Fruit fly (Drosophila melanogaster) whole organism, embryonic: ENCODE measurements around the gene Eig71Ea.

ENCODE experiments used
- CG10267 ChIP-seq: fragments of 200-800 bp; sonication (Bioruptor generic); optimal IDR thresholded peaks from 2 replicates; lab custom pipeline; 2018; ENCODE audit warnings: missing biosample characterization, mild to moderate bottlenecking, missing genetic modification characterization, moderate library complexity
- CG10565 ChIP-seq: fragments of 200-800 bp; sonication (Bioruptor generic); optimal IDR thresholded peaks from 3 replicates; lab custom pipeline; 2016; ENCODE audit warnings: missing biosample characterization, mild to moderate bottlenecking, missing genetic modification characterization
- CG10654 ChIP-seq: fragments of 200-800 bp; sonication (Bioruptor generic); optimal IDR thresholded peaks from 2 replicates; lab custom pipeline; 2016; ENCODE audit warnings: missing biosample characterization, missing genetic modification characterization
- CG12299 ChIP-seq: fragments of 200-800 bp; sonication (Bioruptor generic); optimal IDR thresholded peaks from 2 replicates; lab custom pipeline; 2018; ENCODE audit warnings: missing biosample characterization, mild to moderate bottlenecking, missing genetic modification characterization
- CG13775 ChIP-seq: fragments of 200-800 bp; sonication (Bioruptor generic); optimal IDR thresholded peaks from 3 replicates; lab custom pipeline; 2017; ENCODE audit warnings: missing biosample characterization, mild to moderate bottlenecking, missing genetic modification characterization
- CG15479 ChIP-seq: fragments of 200-800 bp; sonication (Bioruptor generic); optimal IDR thresholded peaks from 3 replicates; lab custom pipeline; 2019; ENCODE audit warnings: missing biosample characterization, mild to moderate bottlenecking, missing genetic modification characterization, moderate library complexity
- CG16813 ChIP-seq: fragments of 200-800 bp; sonication (Bioruptor generic); IDR thresholded peaks from 3 replicates; pipeline ENCODE4 v1.3.6; 2022; ENCODE audit warnings: missing biosample characterization, missing genetic modification characterization; ENCODE audit not compliant: partially characterized antibody
- CG34224 ChIP-seq: fragments of 200-800 bp; sonication (Bioruptor generic); IDR thresholded peaks from 3 replicates; pipeline ENCODE4 v1.3.6; 2022; ENCODE audit warnings: missing biosample characterization, missing genetic modification characterization; ENCODE audit not compliant: partially characterized antibody
- CG3838 ChIP-seq: fragments of 200-800 bp; sonication (Bioruptor generic); optimal IDR thresholded peaks from 3 replicates; lab custom pipeline; 2016; ENCODE audit warnings: missing biosample characterization, missing genetic modification characterization
- CG3847 ChIP-seq: fragments of 200-800 bp; sonication (Bioruptor generic); IDR thresholded peaks from 2 replicates; pipeline ENCODE4 v1.3.6; 2022; ENCODE audit warnings: missing biosample characterization, missing genetic modification characterization
- CG4424 ChIP-seq: fragments of 200-800 bp; sonication (Bioruptor generic); optimal IDR thresholded peaks from 3 replicates; lab custom pipeline; 2016; ENCODE audit warnings: missing biosample characterization, missing genetic modification characterization
- CG4707 ChIP-seq: fragments of 200-800 bp; sonication (Bioruptor generic); optimal IDR thresholded peaks from 2 replicates; lab custom pipeline; 2018; ENCODE audit warnings: missing biosample characterization, mild to moderate bottlenecking, missing genetic modification characterization, moderate library complexity
- CG6254 ChIP-seq: fragments of 200-800 bp; sonication (Bioruptor generic); optimal IDR thresholded peaks from 3 replicates; lab custom pipeline; 2017; ENCODE audit warnings: mild to moderate bottlenecking, missing biosample characterization, missing genetic modification reagents, missing genetic modification characterization
- CG6689 ChIP-seq: fragments of 200-800 bp; sonication (Bioruptor generic); IDR thresholded peaks from 2 replicates; pipeline ENCODE4 v1.3.6; 2022; ENCODE audit warnings: missing biosample characterization, missing genetic modification characterization
- CG7786 ChIP-seq: fragments of 200-800 bp; sonication (Bioruptor generic); optimal IDR thresholded peaks from 2 replicates; lab custom pipeline; 2016; ENCODE audit warnings: missing biosample characterization, missing genetic modification characterization
- CG7928 ChIP-seq: fragments of 200-800 bp; sonication (Bioruptor generic); optimal IDR thresholded peaks from 2 replicates; lab custom pipeline; 2017; ENCODE audit warnings: missing biosample characterization, mild to moderate bottlenecking, missing genetic modification characterization
- CG8765 ChIP-seq: fragments of 200-800 bp; sonication (Bioruptor generic); IDR thresholded peaks from 2 replicates; pipeline ENCODE4 v1.3.6; 2022; ENCODE audit warnings: missing biosample characterization, missing genetic modification characterization
- Drgx ChIP-seq: fragments of 200-800 bp; sonication (Bioruptor generic); IDR thresholded peaks from 2 replicates; pipeline ENCODE4 v1.3.6; 2022; ENCODE audit warnings: missing biosample characterization, missing genetic modification characterization
- Elba2 ChIP-seq: fragments of 200-800 bp; sonication (Bioruptor generic); optimal IDR thresholded peaks from 3 replicates; lab custom pipeline; 2016; ENCODE audit warnings: missing biosample characterization, missing genetic modification characterization
- H15 ChIP-seq: fragments of 200-800 bp; sonication (Bioruptor generic); IDR thresholded peaks from 3 replicates; pipeline ENCODE4 v1.3.6; 2022; ENCODE audit warnings: missing biosample characterization, missing genetic modification characterization
- HHEX ChIP-seq: fragments of 200-800 bp; sonication (Bioruptor generic); optimal IDR thresholded peaks from 3 replicates; lab custom pipeline; 2017; ENCODE audit warnings: missing biosample characterization, mild to moderate bottlenecking, missing genetic modification characterization, missing genetic modification reagents
- Lim3 ChIP-seq: fragments of 200-800 bp; sonication (Bioruptor generic); IDR thresholded peaks from 2 replicates; pipeline ENCODE4 v1.3.6; 2022; ENCODE audit warnings: missing biosample characterization, missing genetic modification characterization
- Lpt ChIP-seq: fragments of >200 bp; optimal IDR thresholded peaks from 2 replicates; lab custom pipeline; 2018; ENCODE audit warnings: missing biosample characterization, missing genetic modification characterization
- Oli ChIP-seq: fragments of 200-800 bp; sonication (Bioruptor generic); optimal IDR thresholded peaks from 2 replicates; lab custom pipeline; 2018; ENCODE audit warnings: missing biosample characterization, mild to moderate bottlenecking, missing genetic modification characterization, moderate library complexity
- Optix ChIP-seq: fragments of 200-800 bp; sonication (Bioruptor generic); IDR thresholded peaks from 3 replicates; pipeline ENCODE4 v1.3.6; 2022; ENCODE audit warnings: missing biosample characterization, missing genetic modification characterization
- Xrp1 ChIP-seq: fragments of 200-800 bp; sonication (Bioruptor generic); IDR thresholded peaks from 2 replicates; pipeline ENCODE4 v1.3.6; 2022; ENCODE audit warnings: missing biosample characterization, missing genetic modification characterization
- al ChIP-seq: fragments of 200-800 bp; sonication (Bioruptor generic); IDR thresholded peaks from 2 replicates; pipeline ENCODE4 v1.3.6; 2022; ENCODE audit warnings: missing biosample characterization, missing genetic modification characterization
- bbx ChIP-seq: fragments of 200-800 bp; sonication (Bioruptor generic); IDR thresholded peaks from 2 replicates; pipeline ENCODE4 v1.3.6; 2022; ENCODE audit warnings: missing biosample characterization, missing genetic modification characterization; ENCODE audit not compliant: partially characterized antibody
- ci ChIP-seq: fragments of 200-800 bp; sonication (Bioruptor generic); IDR thresholded peaks from 3 replicates; pipeline ENCODE4 v1.3.6; 2022; ENCODE audit warnings: missing biosample characterization, missing genetic modification characterization
- crol ChIP-seq: fragments of 200-800 bp; sonication (Bioruptor generic); IDR thresholded peaks from 2 replicates; pipeline ENCODE4 v1.3.6; 2022; ENCODE audit warnings: missing biosample characterization, missing genetic modification characterization
- danr ChIP-seq: fragments of 200-800 bp; sonication (Bioruptor generic); IDR thresholded peaks from 2 replicates; pipeline ENCODE4 v1.3.6; 2022; ENCODE audit warnings: missing biosample characterization, missing genetic modification characterization
- emc ChIP-seq: fragments of 200-800 bp; sonication (Bioruptor generic); optimal IDR thresholded peaks from 2 replicates; lab custom pipeline; 2016; ENCODE audit warnings: missing biosample characterization, missing genetic modification characterization
- eyg ChIP-seq: fragments of 200-800 bp; sonication (Bioruptor generic); optimal IDR thresholded peaks from 3 replicates; lab custom pipeline; 2016; ENCODE audit warnings: missing biosample characterization, missing genetic modification characterization
- fd64A ChIP-seq: fragments of 200-800 bp; sonication (Bioruptor generic); optimal IDR thresholded peaks from 3 replicates; lab custom pipeline; 2018; ENCODE audit warnings: missing biosample characterization, mild to moderate bottlenecking, missing genetic modification characterization
- knrl ChIP-seq: fragments of 200-800 bp; sonication (Bioruptor generic); IDR thresholded peaks from 3 replicates; pipeline ENCODE4 v1.3.6; 2022; ENCODE audit warnings: missing biosample characterization, missing genetic modification characterization; ENCODE audit not compliant: partially characterized antibody
- lab ChIP-seq: fragments of 200-800 bp; sonication (Bioruptor generic); optimal IDR thresholded peaks from 3 replicates; lab custom pipeline; 2017; ENCODE audit warnings: missing biosample characterization, missing genetic modification characterization, mild to moderate bottlenecking, moderate library complexity, missing genetic modification reagents
- nerfin-1 ChIP-seq: fragments of 200-800 bp; sonication (Bioruptor generic); optimal IDR thresholded peaks from 3 replicates; lab custom pipeline; 2019; ENCODE audit warnings: missing biosample characterization, mild to moderate bottlenecking, missing genetic modification characterization, moderate library complexity
- org-1 ChIP-seq: fragments of 200-800 bp; sonication (Bioruptor generic); optimal IDR thresholded peaks from 2 replicates; lab custom pipeline; 2017; ENCODE audit warnings: missing biosample characterization, missing genetic modification characterization
- phol ChIP-seq: fragments of 200-800 bp; sonication (Bioruptor generic); optimal IDR thresholded peaks from 3 replicates; lab custom pipeline; 2018; ENCODE audit warnings: missing biosample characterization, mild to moderate bottlenecking, missing genetic modification characterization, moderate library complexity
- psq ChIP-seq: fragments of 200-800 bp; sonication (Bioruptor generic); optimal IDR thresholded peaks from 2 replicates; lab custom pipeline; 2017; ENCODE audit warnings: missing biosample characterization, missing genetic modification characterization
- ranshi ChIP-seq: fragments of 200-800 bp; sonication (Bioruptor generic); IDR thresholded peaks from 2 replicates; pipeline ENCODE4 v1.3.6; 2022; ENCODE audit warnings: missing biosample characterization, missing genetic modification characterization
- run ChIP-seq: fragments of 200-800 bp; sonication (Bioruptor generic); optimal IDR thresholded peaks from 3 replicates; lab custom pipeline; 2018; ENCODE audit warnings: missing biosample characterization, mild to moderate bottlenecking, missing genetic modification characterization
- so ChIP-seq: fragments of 200-800 bp; sonication (Bioruptor generic); IDR thresholded peaks from 3 replicates; pipeline ENCODE4 v1.3.6; 2022; ENCODE audit warnings: missing biosample characterization, missing genetic modification characterization
- stc ChIP-seq: fragments of 200-800 bp; sonication (Bioruptor generic); IDR thresholded peaks from 2 replicates; pipeline ENCODE4 v1.3.6; 2022; ENCODE audit warnings: missing biosample characterization, missing genetic modification characterization
- tin ChIP-seq: fragments of 200-800 bp; sonication (Bioruptor generic); optimal IDR thresholded peaks from 3 replicates; lab custom pipeline; 2016; ENCODE audit warnings: missing biosample characterization, missing genetic modification characterization
- trem ChIP-seq: fragments of 200-800 bp; optimal IDR thresholded peaks from 3 replicates; lab custom pipeline; 2019; ENCODE audit warnings: missing biosample characterization, mild to moderate bottlenecking, missing genetic modification characterization, moderate library complexity
- twi ChIP-seq: fragments of 200-800 bp; optimal IDR thresholded peaks from 2 replicates; lab custom pipeline; 2019; ENCODE audit warnings: missing biosample characterization, mild to moderate bottlenecking, missing genetic modification characterization, moderate library complexity
- yki ChIP-seq: fragments of >200 bp; optimal IDR thresholded peaks from 3 replicates; lab custom pipeline; 2018
- zfh1 ChIP-seq: fragments of 200-800 bp; sonication (Bioruptor generic); IDR thresholded peaks from 3 replicates; pipeline ENCODE4 v1.3.6; 2022; ENCODE audit warnings: missing biosample characterization, missing genetic modification characterization
- zfh2 ChIP-seq: fragments of 200-800 bp; sonication (Bioruptor generic); optimal IDR thresholded peaks from 2 replicates; lab custom pipeline; 2016; ENCODE audit warnings: missing biosample characterization, missing genetic modification characterization

Gene Eig71Ea

dm6 chr3L:15619626-15620247 lies 29.7 kb downstream of the Eig71Ea start, which contains the start of gene Phs (continued):
- TF ChIP-seq CG6689 (GFP tag; lab: Robert Waterston, UW) (0 out of 2 replicates have a peak, but pooled peaks have one; percentile 36), eyg (peak; percentile 80), CG10654 (GFP tag; lab: Kevin White, UChicago) (peak; percentile 82), CG10267 (tag; lab: Kevin White, UChicago) (peak; percentile 100), CG15479 (GFP tag; lab: Kevin White, UChicago) (peak; percentile 20), Drgx (GFP tag; lab: Robert Waterston, UW) (peak; percentile 59), ci (GFP tag; lab: Robert Waterston, UW) (peak; percentile 87), al (peak; percentile 62), lab (peak; percentile 90), danr (GFP tag; lab: Robert Waterston, UW) (no peak), CG10565 (GFP tag; lab: Kevin White, UChicago) (no peak), so (GFP tag; lab: Robert Waterston, UW) (peak; percentile 68; the same call in 2 of the 3 replicates), CG7786 (peak; percentile 93), emc (GFP tag; lab: Kevin White, UChicago) (peak; percentile 56), zfh1 (GFP tag; lab: Robert Waterston, UW) (peak; percentile 93), CG6254 (GFP tag; lab: Kevin White, UChicago) (peak; percentile 58), Lpt (GFP tag; lab: Kevin White, UChicago) (no peak), org-1 (GFP tag; lab: Kevin White, UChicago) (peak; percentile 70), CG4424 (GFP tag; lab: Kevin White, UChicago) (peak; percentile 83), run (no peak), nerfin-1 (tag; lab: Kevin White, UChicago) (peak; percentile 49), CG3847 (peak; percentile 94), CG8765 (no peak), trem (tag; lab: Kevin White, UChicago) (peak; percentile 66), CG7928 (peak; percentile 36), H15 (peak; percentile 82), CG4707 (GFP tag; lab: Kevin White, UChicago) (peak; percentile 59), tin (GFP tag; lab: Kevin White, UChicago) (peak; percentile 91), CG3838 (GFP tag; lab: Kevin White, UChicago) (peak; percentile 61), Oli (tag; lab: Kevin White, UChicago) (peak; percentile 9), fd64A (GFP tag; lab: Kevin White, UChicago) (peak; percentile 55), zfh2 (peak; percentile 94), ranshi (GFP tag; lab: Robert Waterston, UW) (peak; percentile 82), bbx (GFP tag; lab: Robert Waterston, UW) (peak; percentile 69), HHEX (GFP tag; lab: Kevin White, UChicago) (peak; percentile 76), twi (tag; lab: Kevin White, UChicago) (peak; percentile 48), phol (tag; lab: Kevin White, UChicago) (peak; percentile 57), Elba2 (GFP tag; lab: Kevin White, UChicago) (peak; percentile 63), yki (lab: Kevin White, UChicago) (peak; percentile 44), Optix (GFP tag; lab: Robert Waterston, UW) (peak; percentile 49; the same call in 1 of the 3 replicates), Xrp1 (GFP tag; lab: Robert Waterston, UW) (peak; percentile 87), knrl (GFP tag; lab: Robert Waterston, UW) (peak; percentile 37; the same call in 1 of the 3 replicates), stc (GFP tag; lab: Robert Waterston, UW) (peak; percentile 48; the same call in 1 of the 2 replicates), Lim3 (GFP tag; lab: Robert Waterston, UW) (no peak), psq (GFP tag; lab: Kevin White, UChicago) (peak; percentile 56), CG16813 (GFP tag; lab: Robert Waterston, UW) (peak; percentile 55; the same call in 2 of the 3 replicates), CG12299 (no peak), CG13775 (peak; percentile 9), crol (GFP tag; lab: Robert Waterston, UW) (no peak), CG34224 (0 out of 3 replicates have a peak, but pooled peaks have one; percentile 20)
